Worm (Caenorhabditis elegans) whole organism, L1 larva: ENCODE results near the gene T25D1.1.

Experiments used
- Y116A8C.19 ChIP-seq: sonication (generic microtip); optimal IDR thresholded peaks from 2 replicates; lab custom pipeline; 2016; ENCODE audit warnings: missing compliant biosample characterization, missing genetic modification characterization, borderline replicate concordance
- ama-1 ChIP-seq: fragments of 150-350 bp; optimal IDR thresholded peaks from 2 replicates; lab custom pipeline; 2014
- elt-3 ChIP-seq, 6 experiments: fragments of 150-350 bp in 1 of 6; sonication (generic microtip); optimal IDR thresholded peaks; 2 replicates each; lab custom pipeline; 2017 to 2018; ENCODE audit warnings: missing biosample characterization in 6 of 6, missing genetic modification characterization in 6 of 6, inconsistent platforms in 1 of 6
- fkh-10 ChIP-seq: sonication (generic microtip); optimal IDR thresholded peaks from 2 replicates; lab custom pipeline; 2017; ENCODE audit warnings: missing biosample characterization, missing genetic modification reagents, missing genetic modification characterization
- fos-1 ChIP-seq: fragments of 150-350 bp; optimal IDR thresholded peaks from 2 replicates; lab custom pipeline; 2014; ENCODE audit warnings: missing biosample characterization, missing genetic modification characterization
- lin-13 ChIP-seq: fragments of 150-350 bp; optimal IDR thresholded peaks from 2 replicates; lab custom pipeline; 2014; ENCODE audit warnings: missing biosample characterization, missing genetic modification reagents, missing genetic modification characterization
- lin-35 ChIP-seq, 2 experiments: fragments of 150-350 bp; optimal IDR thresholded peaks; 2 replicates each; lab custom pipeline; 2014; ENCODE audit warnings: missing biosample characterization in 2 of 2, missing genetic modification characterization in 2 of 2, missing genetic modification reagents in 2 of 2
- mdl-1 ChIP-seq, 2 experiments: fragments of 150-350 bp; optimal IDR thresholded peaks; 2 replicates each; lab custom pipeline; 2014 to 2017; ENCODE audit warnings: missing biosample characterization in 2 of 2, missing genetic modification characterization in 2 of 2, inconsistent platforms in 1 of 2
- nhr-237 ChIP-seq: fragments of 150-350 bp; optimal IDR thresholded peaks from 2 replicates; lab custom pipeline; 2014; ENCODE audit warnings: missing biosample characterization, missing genetic modification characterization
- nhr-71 ChIP-seq: sonication (generic microtip); optimal IDR thresholded peaks from 2 replicates; lab custom pipeline; 2016; ENCODE audit warnings: mild to moderate bottlenecking, missing genetic modification characterization, moderate library complexity, missing compliant biosample characterization
- nhr-76 ChIP-seq: sonication (generic microtip); optimal IDR thresholded peaks from 2 replicates; lab custom pipeline; 2017; ENCODE audit warnings: missing biosample characterization, missing genetic modification characterization
- nhr-85 ChIP-seq: sonication (generic microtip); peaks from one replicate; lab custom pipeline; 2016; ENCODE audit warnings: missing genetic modification characterization, inconsistent platforms, missing compliant biosample characterization
- skn-1 ChIP-seq: fragments of 150-350 bp; optimal IDR thresholded peaks from 2 replicates; lab custom pipeline; 2014; ENCODE audit warnings: missing biosample characterization, missing genetic modification characterization
- sox-4 ChIP-seq: sonication (generic microtip); optimal IDR thresholded peaks from 2 replicates; lab custom pipeline; 2016; ENCODE audit warnings: missing genetic modification characterization, missing compliant biosample characterization

DNA sequence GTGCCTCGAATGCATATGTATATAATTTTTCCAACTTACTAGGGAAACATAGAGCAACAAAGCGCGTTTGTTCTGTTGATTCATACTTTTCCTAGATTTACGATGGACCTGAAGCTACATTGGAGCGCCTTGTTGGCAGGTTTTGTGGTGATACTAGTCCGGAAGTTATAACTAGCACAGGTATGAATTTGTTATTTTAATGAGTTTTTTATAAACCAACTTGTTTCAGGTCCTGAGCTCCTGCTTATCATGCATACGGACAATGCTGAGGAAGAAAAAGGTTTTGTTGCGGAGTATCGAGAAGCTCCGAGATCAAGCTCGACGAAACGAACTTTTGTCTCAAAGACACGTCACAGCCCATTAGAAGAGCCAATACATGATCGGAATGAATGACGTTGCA is 48.9 kb upstream of the T25D1.1 start, which contains the start of gene F38E9.1:
- TF ChIP-seq nhr-76 (tag; lab: Kevin White, UChicago): no peak
- no peak for TF ChIP-seq nhr-85
- no peak for TF ChIP-seq fkh-10 (GFP tag; lab: Kevin White, UChicago)
- TF ChIP-seq lin-13 (GFP tag; lab: Kevin White, UChicago): no peak
- no peak for TF ChIP-seq ama-1
- TF ChIP-seq skn-1 (tag; lab: Kevin White, UChicago): no peak
- TF ChIP-seq Y116A8C.19 (tag; lab: Kevin White, UChicago): no peak
- TF ChIP-seq lin-35 (GFP tag; optimal IDR thresholded peaks at IDR 0.05; lab: Kevin White, UChicago): no peak
- TF ChIP-seq nhr-237 (tag; lab: Kevin White, UChicago): no peak
- TF ChIP-seq mdl-1 (tag; optimal IDR thresholded peaks at IDR 0.05; lab: Kevin White, UChicago): no peak
- no peak for TF ChIP-seq sox-4
- no peak for TF ChIP-seq fos-1
- no peak for TF ChIP-seq nhr-71
- TF ChIP-seq elt-3 (tag; optimal IDR thresholded peaks at IDR 0.05; lab: Kevin White, UChicago): no peak
